Worm (Caenorhabditis elegans) whole organism, young adult: Measurements from ENCODE around the gene C04G2.5.

Source experiments
- dox-1 ChIP-seq: fragments of 200-800 bp; sonication (Bioruptor generic); IDR thresholded peaks from 2 replicates; pipeline ENCODE4 v1.3.6; 2022; ENCODE audit warnings: missing genetic modification reagents, missing genetic modification characterization, missing compliant biosample characterization
- efl-1 ChIP-seq: fragments of 150-350 bp; optimal IDR thresholded peaks from 2 replicates; lab custom pipeline; 2014; ENCODE audit warnings: missing biosample characterization, missing genetic modification reagents, missing genetic modification characterization
- lin-40 ChIP-seq: sonication (generic microtip); optimal IDR thresholded peaks from 2 replicates; lab custom pipeline; 2016; ENCODE audit warnings: missing genetic modification characterization, mild to moderate bottlenecking, missing compliant biosample characterization, missing genotype, missing genetic modification reagents
- lir-1 ChIP-seq: fragments of 200-800 bp; sonication (Bioruptor generic); conservative IDR thresholded peaks from 2 replicates; pipeline ENCODE4 v1.3.6; 2022; ENCODE audit warnings: missing genetic modification reagents, missing genetic modification characterization, missing compliant biosample characterization
- nfya-2 ChIP-seq: fragments of 200-800 bp; sonication (Bioruptor generic); IDR thresholded peaks from 2 replicates; pipeline ENCODE4 v1.3.6; 2022; ENCODE audit warnings: missing genetic modification reagents, missing genetic modification characterization, missing compliant biosample characterization
- pha-4 ChIP-seq: fragments of 150-350 bp; sonication (generic microtip); optimal IDR thresholded peaks from 2 replicates; lab custom pipeline; 2014; ENCODE audit warnings: missing biosample characterization, missing genetic modification reagents, missing genetic modification characterization
- ztf-26 ChIP-seq: sonication (generic microtip); optimal IDR thresholded peaks from 2 replicates; lab custom pipeline; 2017; ENCODE audit warnings: missing genetic modification characterization, missing compliant biosample characterization

ce11 chrIV:10053550-10053949, 41.5 kb downstream of the C04G2.5 start, which contains the start of gene srv-12:
- no peak for TF ChIP-seq efl-1 (GFP tag; lab: Kevin White, UChicago)
- TF ChIP-seq lin-40 (tag; lab: Kevin White, UChicago) = no peak
- TF ChIP-seq ztf-26 (tag; lab: Kevin White, UChicago) = no peak
- TF ChIP-seq lir-1 (GFP tag; lab: Robert Waterston, UW) = no peak
- TF ChIP-seq nfya-2 (GFP tag; lab: Robert Waterston, UW) = no peak
- no peak for TF ChIP-seq dox-1 (GFP tag; lab: Robert Waterston, UW)
- TF ChIP-seq pha-4 (tag; lab: Kevin White, UChicago) = no peak
